Fruit fly (Drosophila melanogaster) whole organism, adult: ENCODE results near the gene LSm3.

ENCODE experiments used
- CG1620 ChIP-seq: fragments of 200-800 bp; sonication (Bioruptor generic); optimal IDR thresholded peaks from 2 replicates; lab custom pipeline; 2016; ENCODE audit warnings: missing biosample characterization, missing genetic modification characterization
- CG33017 ChIP-seq: fragments of 200-800 bp; sonication (Bioruptor generic); optimal IDR thresholded peaks from 2 replicates; lab custom pipeline; 2018; ENCODE audit warnings: missing biosample characterization, mild to moderate bottlenecking, missing genetic modification characterization, moderate library complexity
- CG7045 ChIP-seq: fragments of 200-800 bp; sonication (Bioruptor generic); optimal IDR thresholded peaks from 2 replicates; lab custom pipeline; 2017; ENCODE audit warnings: missing biosample characterization, mild to moderate bottlenecking, missing genetic modification characterization
- Crg-1 ChIP-seq: fragments of 200-800 bp; sonication (Bioruptor generic); optimal IDR thresholded peaks from 2 replicates; lab custom pipeline; 2016; ENCODE audit warnings: missing biosample characterization, missing genetic modification characterization
- Hr96 ChIP-seq: fragments of 200-800 bp; sonication (Bioruptor generic); optimal IDR thresholded peaks from 2 replicates; lab custom pipeline; 2016; ENCODE audit warnings: missing biosample characterization, missing genetic modification characterization
- bab1 ChIP-seq: fragments of 200-800 bp; sonication (Bioruptor generic); optimal IDR thresholded peaks from 3 replicates; lab custom pipeline; 2019; ENCODE audit warnings: missing biosample characterization, mild to moderate bottlenecking, missing genetic modification characterization, moderate library complexity
- cic ChIP-seq: fragments of 200-800 bp; sonication (Bioruptor generic); optimal IDR thresholded peaks from 2 replicates; lab custom pipeline; 2017; ENCODE audit warnings: missing biosample characterization, mild to moderate bottlenecking, missing genetic modification characterization, moderate library complexity
- ovo ChIP-seq: fragments of 200-800 bp; sonication (Bioruptor generic); optimal IDR thresholded peaks from 2 replicates; lab custom pipeline; 2016; ENCODE audit warnings: missing biosample characterization, missing genetic modification characterization
- pad ChIP-seq: fragments of 200-800 bp; sonication (Bioruptor generic); optimal IDR thresholded peaks from 3 replicates; lab custom pipeline; 2017; ENCODE audit warnings: missing biosample characterization, missing genetic modification characterization, mild to moderate bottlenecking, moderate library complexity, missing genetic modification reagents
- tj ChIP-seq: fragments of 200-800 bp; sonication (Bioruptor generic); optimal IDR thresholded peaks from 3 replicates; lab custom pipeline; 2017; ENCODE audit warnings: missing biosample characterization, mild to moderate bottlenecking, missing genetic modification characterization, moderate library complexity
- toe ChIP-seq: fragments of 200-800 bp; sonication (Bioruptor generic); optimal IDR thresholded peaks from 2 replicates; lab custom pipeline; 2016; ENCODE audit warnings: missing biosample characterization, missing genetic modification characterization

- TF ChIP-seq Hr96 = peak; percentile 79
- TF ChIP-seq cic (GFP tag; lab: Kevin White, UChicago) = peak; percentile 45
- peak; percentile 89 for TF ChIP-seq bab1 (GFP tag; lab: Kevin White, UChicago)
- peak; percentile 84 for TF ChIP-seq Crg-1 (GFP tag; lab: Kevin White, UChicago)
- TF ChIP-seq ovo (GFP tag; lab: Kevin White, UChicago) = peak; percentile 81
- TF ChIP-seq CG1620 = peak; percentile 91
- peak; percentile 93 for TF ChIP-seq toe (GFP tag; lab: Kevin White, UChicago)
- TF ChIP-seq CG33017 (tag; lab: Kevin White, UChicago) = peak; percentile 73
- TF ChIP-seq CG7045 (GFP tag; lab: Kevin White, UChicago) = peak; percentile 83
- TF ChIP-seq tj (GFP tag; lab: Kevin White, UChicago) = peak; percentile 63
- peak; percentile 72 for TF ChIP-seq pad (GFP tag; lab: Kevin White, UChicago)
Observed at dm6 chr3R:23958091-23958838, 37.8 kb upstream of the LSm3 start, which contains the start of the genes GluProRS and AP-1sigma.
